Worm (Caenorhabditis elegans): ENCODE data around the gene arrd-9.

ce11 chrII:12518809-12519344, 38.2 kb upstream of the arrd-9 start, which contains the start of gene srh-70:
- no peak for TF ChIP-seq ceh-9 (tag; optimal IDR thresholded peaks at IDR 0.05)
- TF ChIP-seq ztf-11 (tag; optimal IDR thresholded peaks at IDR 0.05): no peak
- TF ChIP-seq zag-1 (tag; optimal IDR thresholded peaks at IDR 0.05): no peak
- TF ChIP-seq ZK546.5 (tag; optimal IDR thresholded peaks at IDR 0.05): no peak
- no peak for TF ChIP-seq snpc-4 (tag; optimal IDR thresholded peaks at IDR 0.05)
- peak; percentile 25 for TF ChIP-seq nfya-1 (tag; optimal IDR thresholded peaks at IDR 0.05; ENCODE audit: insufficient read depth)
- no peak for TF ChIP-seq R02D3.7 (tag; optimal IDR thresholded peaks at IDR 0.05)
- peak; percentile 89 for TF ChIP-seq pqm-1 (tag; optimal IDR thresholded peaks at IDR 0.05)
- no peak for TF ChIP-seq tbx-2 (tag; optimal IDR thresholded peaks at IDR 0.05)
- TF ChIP-seq eor-1 (tag; optimal IDR thresholded peaks at IDR 0.05): no peak
